Worm (Caenorhabditis elegans): Measurements from ENCODE around the gene cht-4.

Gene cht-4

ce11 chrIII:1698842-1699241 is 41.6 kb upstream of the cht-4 start, which contains the start of gene fbxa-74:
Gene fbxa-74 (minus strand): TSS chrIII:1698986.
- TF ChIP-seq rnt-1 (tag; optimal IDR thresholded peaks at IDR 0.05) (no peak), pqm-1 (tag; optimal IDR thresholded peaks at IDR 0.05) (peak; percentile 27), nhr-20 (tag; optimal IDR thresholded peaks at IDR 0.05) (no peak), elt-2 (tag; optimal IDR thresholded peaks at IDR 0.05) (peak; percentile 55), irx-1 (tag; optimal IDR thresholded peaks at IDR 0.05) (no peak), nhr-12 (tag; optimal IDR thresholded peaks at IDR 0.05) (no peak), lin-35 (GFP tag; optimal IDR thresholded peaks at IDR 0.05) (peak in 1 of 2 experiments; percentile 13), vab-15 (tag; optimal IDR thresholded peaks at IDR 0.05) (no peak)

- no peak for TF ChIP-seq alr-1 (tag; optimal IDR thresholded peaks at IDR 0.05; ENCODE audit: borderline replicate concordance)
- TF ChIP-seq C34B4.2 (tag; optimal IDR thresholded peaks at IDR 0.05) = no peak
- TF ChIP-seq mdl-1 (tag; optimal IDR thresholded peaks at IDR 0.05) = no peak
- no peak for TF ChIP-seq efl-1 (optimal IDR thresholded peaks at IDR 0.05)
- no peak for TF ChIP-seq efl-1 (GFP tag; optimal IDR thresholded peaks at IDR 0.05 in 1 of 2)
- no peak for TF ChIP-seq elt-2 (tag; optimal IDR thresholded peaks at IDR 0.05)
- no peak for TF ChIP-seq nhr-77 (tag; optimal IDR thresholded peaks at IDR 0.05)
- no peak for TF ChIP-seq egl-27 (tag; optimal IDR thresholded peaks at IDR 0.05)
- TF ChIP-seq lin-14 (GFP tag; optimal IDR thresholded peaks at IDR 0.05) = no peak
- no peak for TF ChIP-seq unc-30 (tag; optimal IDR thresholded peaks at IDR 0.05)
- no peak for TF ChIP-seq Y116A8C.19 (tag; optimal IDR thresholded peaks at IDR 0.05; ENCODE audit: borderline replicate concordance)
- no peak for TF ChIP-seq C16A3.4 (tag; optimal IDR thresholded peaks at IDR 0.05)
- no peak for TF ChIP-seq mep-1 (tag; optimal IDR thresholded peaks at IDR 0.05)
- TF ChIP-seq nhr-90 (tag; optimal IDR thresholded peaks at IDR 0.05; ENCODE audit: poor library complexity) = no peak
Measured at ce11 chrIII:1695006-1695405, 37.7 kb upstream of the cht-4 start, which contains the start of gene srd-64. Gene srd-64 (minus strand): TSS chrIII:1695106.

- TF ChIP-seq nhr-20 (tag; optimal IDR thresholded peaks at IDR 0.05) (no peak), zag-1 (tag; optimal IDR thresholded peaks at IDR 0.05) (no peak), unc-62 (GFP tag; optimal IDR thresholded peaks at IDR 0.05) (no peak), aly-2 (tag; optimal IDR thresholded peaks at IDR 0.05) (no peak), hlh-4 (tag; optimal IDR thresholded peaks at IDR 0.05) (no peak), C16A3.4 (tag; optimal IDR thresholded peaks at IDR 0.05) (no peak), unc-86 (tag; optimal IDR thresholded peaks at IDR 0.05) (no peak), ceh-8 (GFP tag; optimal IDR thresholded peaks at IDR 0.05) (no peak), Y116A8C.19 (tag; optimal IDR thresholded peaks at IDR 0.05; ENCODE audit: borderline replicate concordance) (no peak), nhr-85 (tag) (no peak), elt-3 (tag; optimal IDR thresholded peaks at IDR 0.05) (no peak), nhr-237 (tag; optimal IDR thresholded peaks at IDR 0.05) (no peak)
Measured at ce11 chrIII:1689927-1690326, 32.6 kb upstream of the cht-4 start, which contains the start of gene Y22D7AR.14. Gene Y22D7AR.14 (minus strand): TSS chrIII:1690027.

ce11 chrIII:1687999-1688398 is 30.7 kb upstream of the cht-4 start, which contains the start of gene Y22D7AR.7:
Gene Y22D7AR.7 (minus strand): TSS chrIII:1688099.
- TF ChIP-seq nhr-85 (tag) (peak; percentile 47), unc-62 (GFP tag; optimal IDR thresholded peaks at IDR 0.05) (no peak)

- no peak for TF ChIP-seq jun-1 (tag; optimal IDR thresholded peaks at IDR 0.05)
- no peak for TF ChIP-seq vab-15 (tag; optimal IDR thresholded peaks at IDR 0.05)
- peak; percentile 7 to 23 (median 22) for TF ChIP-seq dpl-1 (GFP tag; optimal IDR thresholded peaks at IDR 0.05)
- TF ChIP-seq skn-1 (tag; optimal IDR thresholded peaks at IDR 0.05) = peak; percentile 26
- peak; percentile 54 for TF ChIP-seq nhr-90 (tag; optimal IDR thresholded peaks at IDR 0.05; ENCODE audit: poor library complexity)
- TF ChIP-seq nhr-19 (GFP tag; conservative IDR thresholded peaks at IDR 0.05) = peak; percentile 66
- peak; percentile 25 to 46 for TF ChIP-seq efl-1 (optimal IDR thresholded peaks at IDR 0.05)
- TF ChIP-seq efl-1 (GFP tag; optimal IDR thresholded peaks at IDR 0.05 in 1 of 2) = peak in 1 of 2 experiments; percentile 78
- peak; percentile 19 for TF ChIP-seq ztf-4 (tag; optimal IDR thresholded peaks at IDR 0.05)
- no peak for TF ChIP-seq ztf-11 (tag; optimal IDR thresholded peaks at IDR 0.05)
- TF ChIP-seq swsn-7 (tag; optimal IDR thresholded peaks at IDR 0.05) = peak; percentile 28
- peak; percentile 72 for TF ChIP-seq nhr-20 (tag; optimal IDR thresholded peaks at IDR 0.05)
- 0 out of 2 replicates have a peak, but pooled peaks have one; percentile 16 for TF ChIP-seq mab-9 (GFP tag; IDR thresholded peaks at IDR 0.05)
- TF ChIP-seq egl-27 (tag; optimal IDR thresholded peaks at IDR 0.05) = no peak
- TF ChIP-seq elt-3 (tag; optimal IDR thresholded peaks at IDR 0.05) = peak in 2 of 6 experiments; percentile 63 to 79
- no peak for TF ChIP-seq hlh-17 (GFP tag; optimal IDR thresholded peaks at IDR 0.05; ENCODE audit: borderline replicate concordance)
- TF ChIP-seq snpc-4 (tag; optimal IDR thresholded peaks at IDR 0.05) = no peak
- peak in 1 of 2 experiments; percentile 94 for TF ChIP-seq mdl-1 (tag; optimal IDR thresholded peaks at IDR 0.05)
- TF ChIP-seq unc-130 (tag; optimal IDR thresholded peaks at IDR 0.05) = peak; percentile 80
- TF ChIP-seq lir-3 (tag; optimal IDR thresholded peaks at IDR 0.05; ENCODE audit: poor library complexity) = peak; percentile 20
- peak; percentile 60 for TF ChIP-seq fkh-8 (tag; optimal IDR thresholded peaks at IDR 0.05)
Measured at ce11 chrIII:1682262-1682661, 25.0 kb upstream of the cht-4 start.
